Worm (Caenorhabditis elegans): ENCODE data around the gene aff-1.

aff-1 gene

ce11 chrII:6835500-6835899 is 28.1 kb downstream of the aff-1 start (continued):
- TF ChIP-seq hmg-1.2 (GFP tag; IDR thresholded peaks at IDR 0.05): peak; percentile 44; the same call in 1 of the 2 replicates
- peak; percentile 8 for TF ChIP-seq nhr-80 (tag; optimal IDR thresholded peaks at IDR 0.05)
- no peak for TF ChIP-seq tbx-9 (tag; optimal IDR thresholded peaks at IDR 0.05; ENCODE audit: borderline replicate concordance)
- no peak for TF ChIP-seq ceh-100 (GFP tag; IDR thresholded peaks at IDR 0.05)
- no peak for TF ChIP-seq ztf-22 (GFP tag; optimal IDR thresholded peaks at IDR 0.05)
- TF ChIP-seq Y67H2A.10 (GFP tag; conservative IDR thresholded peaks at IDR 0.05): no peak
- no peak for TF ChIP-seq Y95B8A.8 (GFP tag; IDR thresholded peaks at IDR 0.05)
- no peak for TF ChIP-seq tbp1 (GFP tag; optimal IDR thresholded peaks at IDR 0.05)
- no peak for TF ChIP-seq sea-2 (GFP tag; IDR thresholded peaks at IDR 0.05)

ce11 chrII:6834582-6835058 is 28.9 kb downstream of the aff-1 start, which contains the start of gene egl-27:
egl-27 (plus strand) TSS chrII:6835008.
- TF ChIP-seq zfh-2 (GFP tag; conservative IDR thresholded peaks at IDR 0.05) (peak; percentile 76), B0336.3 (GFP tag; IDR thresholded peaks at IDR 0.05) (no peak), atf-7 (tag; optimal IDR thresholded peaks at IDR 0.05) (no peak), attf-3 (GFP tag; conservative IDR thresholded peaks at IDR 0.05) (no peak), lin-54 (GFP tag; optimal IDR thresholded peaks at IDR 0.05) (no peak), Y56A3A.18 (GFP tag; IDR thresholded peaks at IDR 0.05) (no peak), tlf-1 (GFP tag; optimal IDR thresholded peaks at IDR 0.05) (no peak), lir-1 (GFP tag; conservative IDR thresholded peaks at IDR 0.05) (no peak), unc-62 (GFP tag; optimal IDR thresholded peaks at IDR 0.05) (no peak), nfyb-1 (GFP tag; IDR thresholded peaks at IDR 0.05) (peak; percentile 35; the same call in 1 of the 2 replicates), akir-1 (GFP tag; optimal IDR thresholded peaks at IDR 0.05) (no peak), madf-6 (GFP tag; IDR thresholded peaks at IDR 0.05) (no peak), hsf-1 (GFP tag; IDR thresholded peaks at IDR 0.05) (no peak)

- TF ChIP-seq nfya-1 (tag; optimal IDR thresholded peaks at IDR 0.05; ENCODE audit: borderline replicate concordance, insufficient read depth) (no peak), nhr-90 (tag; optimal IDR thresholded peaks at IDR 0.05) (peak; percentile 16), attf-5 (GFP tag; optimal IDR thresholded peaks at IDR 0.05) (peak; percentile 34), F49E8.2 (tag; optimal IDR thresholded peaks at IDR 0.05; ENCODE audit: insufficient read depth) (no peak), nhr-80 (tag; optimal IDR thresholded peaks at IDR 0.05) (peak; percentile 87), F55B11.4 (tag; optimal IDR thresholded peaks at IDR 0.05; ENCODE audit: borderline replicate concordance, insufficient read depth) (no peak), him-1 (tag; optimal IDR thresholded peaks at IDR 0.05) (no peak), aptf-3 (GFP tag; IDR thresholded peaks at IDR 0.05) (no peak), unc-62 (GFP tag; optimal IDR thresholded peaks at IDR 0.05) (peak; percentile 20), atf-7 (tag; optimal IDR thresholded peaks at IDR 0.05) (peak; percentile 5), ets-4 (GFP tag; optimal IDR thresholded peaks at IDR 0.05) (no peak), cebp-1 (GFP tag; IDR thresholded peaks at IDR 0.05) (no peak), cebp-1 (tag; optimal IDR thresholded peaks at IDR 0.05) (peak; percentile 45), xnd-1 (tag; optimal IDR thresholded peaks at IDR 0.05) (no peak), zfh-2 (GFP tag; conservative IDR thresholded peaks at IDR 0.05) (peak; percentile 67), egrh-3 (GFP tag; IDR thresholded peaks at IDR 0.05) (peak; percentile 64), snpc-1.3 (tag; optimal IDR thresholded peaks at IDR 0.05; ENCODE audit: insufficient read depth) (no peak), ccch-3 (GFP tag; optimal IDR thresholded peaks at IDR 0.05) (no peak), C06A6.2 (GFP tag; conservative IDR thresholded peaks at IDR 0.05) (no peak), hmg-1.2 (GFP tag; IDR thresholded peaks at IDR 0.05) (peak; percentile 24; the same call in 1 of the 2 replicates), dox-1 (GFP tag; IDR thresholded peaks at IDR 0.05) (peak; percentile 70)
These were observed 29.7 kb downstream of the aff-1 start for ce11 chrII:6833781-6834339.
